Worm (Caenorhabditis elegans): ENCODE measurements around the gene idpb-3.

Gene idpb-3

ce11 chrII:5060719-5061118 lies 40.9 kb downstream of the idpb-3 start, which contains the start of gene pho-12:
Gene pho-12, minus strand, starts transcription at chrII:5060819.
- TF ChIP-seq R02D3.7 (tag; optimal IDR thresholded peaks at IDR 0.05) (no peak), hmg-11 (tag; optimal IDR thresholded peaks at IDR 0.05) (no peak), nhr-28 (tag; optimal IDR thresholded peaks at IDR 0.05) (no peak), mml-1 (tag; optimal IDR thresholded peaks at IDR 0.05) (no peak), nhr-76 (tag; optimal IDR thresholded peaks at IDR 0.05) (no peak), nhr-237 (tag; optimal IDR thresholded peaks at IDR 0.05) (no peak), elt-2 (tag; optimal IDR thresholded peaks at IDR 0.05) (no peak), ZK546.5 (tag; optimal IDR thresholded peaks at IDR 0.05) (no peak), zag-1 (tag; optimal IDR thresholded peaks at IDR 0.05) (no peak), fkh-2 (tag; optimal IDR thresholded peaks at IDR 0.05) (no peak), pha-4 (tag; optimal IDR thresholded peaks at IDR 0.05) (no peak), nfya-1 (tag; optimal IDR thresholded peaks at IDR 0.05; ENCODE audit: insufficient read depth) (no peak), unc-39 (tag; optimal IDR thresholded peaks at IDR 0.05) (no peak), mdl-1 (tag; optimal IDR thresholded peaks at IDR 0.05) (no peak), egl-27 (tag; optimal IDR thresholded peaks at IDR 0.05) (no peak), sea-2 (GFP tag; optimal IDR thresholded peaks at IDR 0.05) (no peak), nhr-11 (tag; optimal IDR thresholded peaks at IDR 0.05) (no peak), ceh-82 (tag; optimal IDR thresholded peaks at IDR 0.05) (no peak), fkh-10 (GFP tag; optimal IDR thresholded peaks at IDR 0.05) (no peak), egl-5 (tag; optimal IDR thresholded peaks at IDR 0.05) (no peak)

ce11 chrII:5058036-5058435 lies 43.6 kb downstream of the idpb-3 start, which contains the start of gene C27A2.12:
Gene C27A2.12, minus strand, starts transcription at chrII:5058136.
- no peak for TF ChIP-seq pha-4 (tag; optimal IDR thresholded peaks at IDR 0.05)
- no peak for TF ChIP-seq fkh-2 (tag; optimal IDR thresholded peaks at IDR 0.05)
- no peak for TF ChIP-seq skn-1 (tag; optimal IDR thresholded peaks at IDR 0.05)
- TF ChIP-seq unc-39 (tag; optimal IDR thresholded peaks at IDR 0.05): no peak
- no peak for TF ChIP-seq tbx-2 (tag; optimal IDR thresholded peaks at IDR 0.05)
- TF ChIP-seq nhr-43 (tag; optimal IDR thresholded peaks at IDR 0.05; ENCODE audit: poor library complexity, severe bottlenecking): no peak
- TF ChIP-seq nfya-1 (tag; optimal IDR thresholded peaks at IDR 0.05; ENCODE audit: insufficient read depth): no peak
- no peak for TF ChIP-seq nhr-28 (tag; optimal IDR thresholded peaks at IDR 0.05)
- no peak for TF ChIP-seq nhr-237 (tag; optimal IDR thresholded peaks at IDR 0.05)
- no peak for TF ChIP-seq ceh-28 (tag; optimal IDR thresholded peaks at IDR 0.05)
- TF ChIP-seq lin-39 (tag; optimal IDR thresholded peaks at IDR 0.05): no peak
- TF ChIP-seq zag-1 (tag; optimal IDR thresholded peaks at IDR 0.05): no peak
- TF ChIP-seq elt-1 (tag; optimal IDR thresholded peaks at IDR 0.05): no peak
- no peak for TF ChIP-seq aly-2 (tag; optimal IDR thresholded peaks at IDR 0.05)
- no peak for TF ChIP-seq sea-2 (GFP tag; optimal IDR thresholded peaks at IDR 0.05)
- TF ChIP-seq snpc-4 (tag; optimal IDR thresholded peaks at IDR 0.05): no peak
- TF ChIP-seq lin-15B (tag; optimal IDR thresholded peaks at IDR 0.05): no peak
- no peak for TF ChIP-seq ceh-16 (tag; optimal IDR thresholded peaks at IDR 0.05)
- no peak for TF ChIP-seq egl-27 (tag; optimal IDR thresholded peaks at IDR 0.05)
- no peak for TF ChIP-seq fos-1 (tag; optimal IDR thresholded peaks at IDR 0.05)

ce11 chrII:5057315-5057714 lies 44.3 kb downstream of the idpb-3 start:
- TF ChIP-seq ceh-9 (tag; optimal IDR thresholded peaks at IDR 0.05): no peak
- TF ChIP-seq lsy-12 (tag; optimal IDR thresholded peaks at IDR 0.05): peak; percentile 71
- TF ChIP-seq zag-1 (tag; optimal IDR thresholded peaks at IDR 0.05): no peak
- TF ChIP-seq nhr-43 (tag; optimal IDR thresholded peaks at IDR 0.05; ENCODE audit: poor library complexity, severe bottlenecking): peak; percentile 84
- no peak for TF ChIP-seq mml-1 (tag; optimal IDR thresholded peaks at IDR 0.05)
- peak; percentile 73 for TF ChIP-seq pha-4 (tag; optimal IDR thresholded peaks at IDR 0.05)
- TF ChIP-seq snpc-4 (tag; optimal IDR thresholded peaks at IDR 0.05): peak; percentile 99
- no peak for TF ChIP-seq ztf-4 (tag; optimal IDR thresholded peaks at IDR 0.05)
- TF ChIP-seq pqm-1 (tag; optimal IDR thresholded peaks at IDR 0.05): peak; percentile 9
- peak; percentile 90 for TF ChIP-seq elt-2 (tag; optimal IDR thresholded peaks at IDR 0.05)
- no peak for TF ChIP-seq ama-1 (optimal IDR thresholded peaks at IDR 0.05)
- TF ChIP-seq ceh-28 (tag; optimal IDR thresholded peaks at IDR 0.05): no peak
- no peak for TF ChIP-seq egl-27 (tag; optimal IDR thresholded peaks at IDR 0.05)
- TF ChIP-seq elt-1 (tag; optimal IDR thresholded peaks at IDR 0.05): no peak
- TF ChIP-seq hmg-11 (tag; optimal IDR thresholded peaks at IDR 0.05): peak; percentile 67
- TF ChIP-seq egl-5 (tag; optimal IDR thresholded peaks at IDR 0.05): peak; percentile 61
- TF ChIP-seq jun-1 (tag; optimal IDR thresholded peaks at IDR 0.05): peak; percentile 9
- TF ChIP-seq nhr-67 (tag; optimal IDR thresholded peaks at IDR 0.05): no peak
- TF ChIP-seq nhr-12 (tag; optimal IDR thresholded peaks at IDR 0.05): no peak
- peak; percentile 51 for TF ChIP-seq tbx-2 (tag; optimal IDR thresholded peaks at IDR 0.05)
- TF ChIP-seq nhr-28 (tag; optimal IDR thresholded peaks at IDR 0.05): no peak
- no peak for TF ChIP-seq unc-62 (GFP tag; optimal IDR thresholded peaks at IDR 0.05)
- peak; percentile 46 for TF ChIP-seq nhr-23 (tag; optimal IDR thresholded peaks at IDR 0.05)
- TF ChIP-seq nhr-76 (tag; optimal IDR thresholded peaks at IDR 0.05): no peak
- TF ChIP-seq fos-1 (tag; optimal IDR thresholded peaks at IDR 0.05): no peak
- no peak for TF ChIP-seq ztf-11 (tag; optimal IDR thresholded peaks at IDR 0.05)
- no peak for TF ChIP-seq fkh-2 (tag; optimal IDR thresholded peaks at IDR 0.05)
- TF ChIP-seq nhr-25 (tag; optimal IDR thresholded peaks at IDR 0.05): peak; percentile 79
- peak; percentile 37 for TF ChIP-seq lin-15B (tag; optimal IDR thresholded peaks at IDR 0.05)
- no peak for TF ChIP-seq ZK546.5 (tag; optimal IDR thresholded peaks at IDR 0.05)
- TF ChIP-seq mdl-1 (tag; optimal IDR thresholded peaks at IDR 0.05): no peak
- TF ChIP-seq unc-39 (tag; optimal IDR thresholded peaks at IDR 0.05): no peak
- no peak for TF ChIP-seq nhr-77 (tag; optimal IDR thresholded peaks at IDR 0.05)
- TF ChIP-seq lin-39 (tag; optimal IDR thresholded peaks at IDR 0.05): peak; percentile 21
- no peak for TF ChIP-seq skn-1 (tag; optimal IDR thresholded peaks at IDR 0.05)
- TF ChIP-seq nfya-1 (tag; optimal IDR thresholded peaks at IDR 0.05; ENCODE audit: insufficient read depth): peak; percentile 43
- no peak for TF ChIP-seq R02D3.7 (tag; optimal IDR thresholded peaks at IDR 0.05)

Data from whole organism, L3 larva.